Fruit fly (Drosophila melanogaster): ENCODE data around the gene Nemp.

The Nemp gene

dm6 chrX:16640260-16641100, 14.3 kb downstream of the Nemp start, which contains the start of the genes SNRPG and mthl1 (continued):
- TF ChIP-seq zfh2 (GFP tag; optimal IDR thresholded peaks at IDR 0.05) (peak; percentile 88), CG13123 (GFP tag; optimal IDR thresholded peaks at IDR 0.05) (peak; percentile 29), gce (GFP tag; IDR thresholded peaks at IDR 0.05) (peak; percentile 77; the same call in 2 of the 3 replicates), vvl (GFP tag; IDR thresholded peaks at IDR 0.05) (peak; percentile 94), unc-4 (GFP tag; IDR thresholded peaks at IDR 0.05; ENCODE audit: partially characterized antibody) (peak; percentile 64), onecut (GFP tag; IDR thresholded peaks at IDR 0.05) (no peak; the same call in 1 of the 2 replicates), CG17912 (GFP tag; optimal IDR thresholded peaks at IDR 0.05) (no peak), CG11093 (GFP tag; IDR thresholded peaks at IDR 0.05) (peak; percentile 91), lilli (GFP tag; optimal IDR thresholded peaks at IDR 0.05) (peak; percentile 55), dpn (GFP tag; optimal IDR thresholded peaks at IDR 0.05) (peak; percentile 38 to 81), Bgb (GFP tag; IDR thresholded peaks at IDR 0.05; ENCODE audit: partially characterized antibody) (peak; percentile 69), pho (GFP tag; optimal IDR thresholded peaks at IDR 0.05) (peak; percentile 81), Nf-YC (tag; optimal IDR thresholded peaks at IDR 0.05) (peak; percentile 46), stc (GFP tag; IDR thresholded peaks at IDR 0.05) (peak; percentile 69; the same call in 1 of the 2 replicates), CG4730 (GFP tag; IDR thresholded peaks at IDR 0.05) (peak; percentile 90), gcm (GFP tag; optimal IDR thresholded peaks at IDR 0.05) (peak; percentile 19), CG10543 (GFP tag; optimal IDR thresholded peaks at IDR 0.05) (peak; percentile 46), CG7271 (tag; optimal IDR thresholded peaks at IDR 0.05) (no peak), HLH54F (GFP tag; optimal IDR thresholded peaks at IDR 0.05) (peak; percentile 89), CG3838 (GFP tag; optimal IDR thresholded peaks at IDR 0.05) (peak; percentile 32), Dip2 (GFP tag; IDR thresholded peaks at IDR 0.05) (no peak), knrl (GFP tag; IDR thresholded peaks at IDR 0.05; ENCODE audit: partially characterized antibody) (peak; percentile 75), Ets97D (GFP tag; optimal IDR thresholded peaks at IDR 0.05) (peak; percentile 85), Hey (tag; optimal IDR thresholded peaks at IDR 0.05) (no peak), Sry-δ (GFP tag; optimal IDR thresholded peaks at IDR 0.05) (peak; percentile 85), CG17186 (GFP tag; optimal IDR thresholded peaks at IDR 0.05) (peak; percentile 94), CG6254 (GFP tag; optimal IDR thresholded peaks at IDR 0.05) (no peak), CG3163 (GFP tag; optimal IDR thresholded peaks at IDR 0.05) (peak; percentile 43), Abd-B (GFP tag; optimal IDR thresholded peaks at IDR 0.05) (peak; percentile 87), Asciz (GFP tag; optimal IDR thresholded peaks at IDR 0.05) (no peak), tgo (GFP tag; IDR thresholded peaks at IDR 0.05) (peak; percentile 92), Ada2b (GFP tag; IDR thresholded peaks at IDR 0.05) (peak; percentile 84), Max (GFP tag; optimal IDR thresholded peaks at IDR 0.05) (peak; percentile 16), CG15011 (GFP tag; optimal IDR thresholded peaks at IDR 0.05) (no peak), Fer2 (tag; optimal IDR thresholded peaks at IDR 0.05) (peak; percentile 66), H15 (GFP tag; IDR thresholded peaks at IDR 0.05) (peak; percentile 91), Hsf (GFP tag; optimal IDR thresholded peaks at IDR 0.05) (peak; percentile 83), sob (GFP tag; IDR thresholded peaks at IDR 0.05) (peak; percentile 89), CG4424 (GFP tag; optimal IDR thresholded peaks at IDR 0.05) (peak; percentile 76), sim (GFP tag; IDR thresholded peaks at IDR 0.05) (peak; percentile 60; the same call in 1 of the 2 replicates), TFAM (GFP tag; optimal IDR thresholded peaks at IDR 0.05) (no peak), tio (GFP tag; optimal IDR thresholded peaks at IDR 0.05) (peak; percentile 86), ems (GFP tag; optimal IDR thresholded peaks at IDR 0.05) (peak; percentile 64), Dfd (GFP tag; optimal IDR thresholded peaks at IDR 0.05) (peak in 1 of 2 experiments; percentile 65), aop (GFP tag; IDR thresholded peaks at IDR 0.05) (0 out of 2 replicates have a peak, but pooled peaks have one; percentile 64), Stat92E (GFP tag; optimal IDR thresholded peaks at IDR 0.05) (no peak), en (GFP tag; optimal IDR thresholded peaks at IDR 0.05) (no peak), CG11696 (GFP tag; IDR thresholded peaks at IDR 0.05) (peak; percentile 76), phol (tag; optimal IDR thresholded peaks at IDR 0.05) (peak; percentile 84)

All from whole organism, embryonic.